Worm (Caenorhabditis elegans) whole organism, mixed stage, embryonic: ENCODE measurements around the gene rpc-2.

Source experiments
- M03D4.4 ChIP-seq: sonication (generic microtip); optimal IDR thresholded peaks from 2 replicates; lab custom pipeline; 2017; ENCODE audit warnings: mild to moderate bottlenecking, missing genetic modification characterization, missing compliant biosample characterization
- bed-3 ChIP-seq: fragments of 200-800 bp; sonication (Bioruptor generic); optimal IDR thresholded peaks from 3 replicates; lab custom pipeline; 2018; ENCODE audit warnings: mild to moderate bottlenecking, missing genetic modification characterization, moderate library complexity, missing compliant biosample characterization
- ceh-43 ChIP-seq: fragments of 200-800 bp; sonication (Bioruptor generic); optimal IDR thresholded peaks from 2 replicates; lab custom pipeline; 2018; ENCODE audit warnings: mild to moderate bottlenecking, missing genetic modification characterization, moderate library complexity, missing compliant biosample characterization
- ceh-83 ChIP-seq: fragments of 200-800 bp; sonication (Bioruptor generic); optimal IDR thresholded peaks from 2 replicates; lab custom pipeline; 2018; ENCODE audit warnings: mild to moderate bottlenecking, missing genetic modification characterization, missing compliant biosample characterization
- ces-1 ChIP-seq: fragments of 150-350 bp; optimal IDR thresholded peaks from 2 replicates; lab custom pipeline; 2014; ENCODE audit warnings: missing biosample characterization, missing genetic modification reagents, missing genetic modification characterization
- cnd-1 ChIP-seq: fragments of 200-800 bp; sonication (Bioruptor generic); optimal IDR thresholded peaks from 2 replicates; lab custom pipeline; 2018; ENCODE audit warnings: mild to moderate bottlenecking, missing genetic modification characterization, missing compliant biosample characterization
- drap-1 ChIP-seq: fragments of 200-800 bp; sonication (Bioruptor generic); optimal IDR thresholded peaks from 3 replicates; lab custom pipeline; 2018; ENCODE audit warnings: mild to moderate bottlenecking, missing genetic modification characterization, missing compliant biosample characterization
- elt-3 ChIP-seq: fragments of 150-350 bp; optimal IDR thresholded peaks from 2 replicates; lab custom pipeline; 2014; ENCODE audit warnings: missing biosample characterization, missing genetic modification characterization
- lin-13 ChIP-seq: fragments of 150-350 bp; optimal IDR thresholded peaks from 2 replicates; lab custom pipeline; 2014; ENCODE audit warnings: missing biosample characterization, missing genetic modification characterization
- lin-32 ChIP-seq: fragments of 200-800 bp; sonication (Bioruptor generic); optimal IDR thresholded peaks from 2 replicates; lab custom pipeline; 2018; ENCODE audit warnings: mild to moderate bottlenecking, missing genetic modification characterization, missing compliant biosample characterization
- mls-2 ChIP-seq: sonication (generic microtip); optimal IDR thresholded peaks from 2 replicates; lab custom pipeline; 2016; ENCODE audit warnings: mild to moderate bottlenecking, missing genetic modification characterization, moderate library complexity, missing compliant biosample characterization
- nhr-28 ChIP-seq: fragments of 150-350 bp; optimal IDR thresholded peaks from 2 replicates; lab custom pipeline; 2014; ENCODE audit warnings: missing biosample characterization, missing genetic modification characterization
- sptf-1 ChIP-seq: sonication (generic microtip); optimal IDR thresholded peaks from 2 replicates; lab custom pipeline; 2017; ENCODE audit warnings: mild to moderate bottlenecking, missing genetic modification characterization, moderate library complexity, missing compliant biosample characterization
- tbx-8 ChIP-seq: fragments of 200-800 bp; sonication (Bioruptor generic); optimal IDR thresholded peaks from 2 replicates; lab custom pipeline; 2018; ENCODE audit warnings: mild to moderate bottlenecking, missing genetic modification characterization, moderate library complexity, missing compliant biosample characterization
- unc-120 ChIP-seq: sonication (generic microtip); optimal IDR thresholded peaks from 2 replicates; lab custom pipeline; 2017; ENCODE audit warnings: missing genetic modification characterization, missing compliant biosample characterization; ENCODE audit not compliant: poor library complexity, severe bottlenecking
- unc-39 ChIP-seq: fragments of 150-350 bp; optimal IDR thresholded peaks from 2 replicates; lab custom pipeline; 2014; ENCODE audit warnings: missing biosample characterization, missing genetic modification characterization
- unc-62 ChIP-seq: fragments of 150-350 bp; optimal IDR thresholded peaks from 2 replicates; lab custom pipeline; 2014; ENCODE audit warnings: missing biosample characterization, missing genetic modification reagents, missing genetic modification characterization

The rpc-2 gene

ce11 chrIII:5611604-5612324 is 54.6 kb downstream of the rpc-2 start, which contains the start of gene bas-1:
TSS of gene bas-1 (plus strand) at chrIII:5612274.
- TF ChIP-seq M03D4.4 (tag; lab: Kevin White, UChicago) = no peak
- no peak for TF ChIP-seq lin-13 (tag; lab: Kevin White, UChicago)
- no peak for TF ChIP-seq drap-1 (GFP tag; lab: Kevin White, UChicago)
- TF ChIP-seq ceh-43 (GFP tag; lab: Kevin White, UChicago) = no peak
- TF ChIP-seq ces-1 (GFP tag; lab: Kevin White, UChicago) = no peak
- no peak for TF ChIP-seq unc-62
- no peak for TF ChIP-seq unc-39 (tag; lab: Kevin White, UChicago)
- TF ChIP-seq bed-3 (GFP tag; lab: Kevin White, UChicago) = no peak
- TF ChIP-seq cnd-1 = no peak
- no peak for TF ChIP-seq unc-120 (tag; lab: Kevin White, UChicago)
- no peak for TF ChIP-seq lin-32 (GFP tag; lab: Kevin White, UChicago)
- TF ChIP-seq sptf-1 (tag; lab: Kevin White, UChicago) = no peak
- TF ChIP-seq ceh-83 = no peak
- no peak for TF ChIP-seq nhr-28 (tag; lab: Kevin White, UChicago)
- TF ChIP-seq tbx-8 (GFP tag; lab: Kevin White, UChicago) = no peak
- TF ChIP-seq elt-3 = no peak
- TF ChIP-seq mls-2 (tag; lab: Kevin White, UChicago) = no peak
